In genomic region chrIV:3385337-3386215, ce11 we compare ENCODE assay signal across 5 worm cellular contexts.
TF ChIP-seq lines count a peak whose summit lies in the region.

mai-2 (plus strand) TSS chrIV:3385910.

TF ChIP-seq in whole organism, L1 larva, 84 proteins besides CTCF, POLR2A, EP300 and RAD21 (continued from another document and continues in another):
- peak; percentile 77 for TF ChIP-seq unc-130 (tag; optimal IDR thresholded peaks at IDR 0.05; lab: Kevin White, UChicago)
- no peak for TF ChIP-seq egl-13 (tag; optimal IDR thresholded peaks at IDR 0.05; lab: Kevin White, UChicago)
- TF ChIP-seq pqm-1 (tag; optimal IDR thresholded peaks at IDR 0.05; lab: Kevin White, UChicago) = no peak
- TF ChIP-seq snpc-4 (tag; optimal IDR thresholded peaks at IDR 0.05; lab: Kevin White, UChicago) = peak; percentile 26
- TF ChIP-seq aha-1 (tag; optimal IDR thresholded peaks at IDR 0.05; lab: Kevin White, UChicago) = no peak
- no peak for TF ChIP-seq nhr-12 (tag; optimal IDR thresholded peaks at IDR 0.05; lab: Kevin White, UChicago)
- peak; percentile 61 for TF ChIP-seq lin-15B (tag; optimal IDR thresholded peaks at IDR 0.05; lab: Kevin White, UChicago)
- peak; percentile 48 for TF ChIP-seq ceh-8 (GFP tag; optimal IDR thresholded peaks at IDR 0.05; lab: Kevin White, UChicago)
- peak; percentile 58 for TF ChIP-seq fos-1 (tag; optimal IDR thresholded peaks at IDR 0.05; lab: Kevin White, UChicago)
- TF ChIP-seq fkh-10 (GFP tag; optimal IDR thresholded peaks at IDR 0.05; lab: Kevin White, UChicago) = peak; percentile 21
- peak; percentile 95 for TF ChIP-seq F16B12.6 (tag; optimal IDR thresholded peaks at IDR 0.05; lab: Kevin White, UChicago)
- peak; percentile 53 for TF ChIP-seq C16A3.4 (tag; optimal IDR thresholded peaks at IDR 0.05; lab: Kevin White, UChicago)
- TF ChIP-seq sptf-1 (tag; optimal IDR thresholded peaks at IDR 0.05; lab: Kevin White, UChicago) = no peak
- no peak for TF ChIP-seq ama-1 (optimal IDR thresholded peaks at IDR 0.05; lab: Kevin White, UChicago)
- no peak for TF ChIP-seq ets-5 (GFP tag; IDR thresholded peaks at IDR 0.05; lab: Robert Waterston, UW)
- peak; percentile 60 for TF ChIP-seq lin-14 (GFP tag; optimal IDR thresholded peaks at IDR 0.05; lab: Kevin White, UChicago)
- peak; percentile 70 for TF ChIP-seq rnt-1 (tag; optimal IDR thresholded peaks at IDR 0.05; lab: Kevin White, UChicago)
- peak; percentile 45 for TF ChIP-seq nhr-77 (tag; optimal IDR thresholded peaks at IDR 0.05; lab: Kevin White, UChicago)
- TF ChIP-seq efl-3 (GFP tag; optimal IDR thresholded peaks at IDR 0.05; lab: Kevin White, UChicago) = no peak
- TF ChIP-seq elt-3 (tag; optimal IDR thresholded peaks at IDR 0.05; lab: Kevin White, UChicago) = peak in 2 of 6 experiments; percentile 28 to 29
- TF ChIP-seq xbp-1 (tag; optimal IDR thresholded peaks at IDR 0.05; lab: Kevin White, UChicago) = peak; percentile 65
- peak; percentile 18 for TF ChIP-seq nhr-11 (tag; optimal IDR thresholded peaks at IDR 0.05; lab: Kevin White, UChicago)
- peak; percentile 28 for TF ChIP-seq sup-37 (GFP tag; optimal IDR thresholded peaks at IDR 0.05; lab: Kevin White, UChicago)
- TF ChIP-seq isw-1 (GFP tag; IDR thresholded peaks at IDR 0.05; lab: Robert Waterston, UW) = peak; percentile 37; the same call in 1 of the 2 replicates
- peak; percentile 41 for TF ChIP-seq nhr-90 (tag; optimal IDR thresholded peaks at IDR 0.05; lab: Kevin White, UChicago; ENCODE audit: poor library complexity)
- TF ChIP-seq tlp-1 (tag; optimal IDR thresholded peaks at IDR 0.05; lab: Kevin White, UChicago) = no peak

TF ChIP-seq in whole organism, L2 larva, 48 proteins besides CTCF, POLR2A, EP300 and RAD21 (continued from another document):
- TF ChIP-seq nhr-10 (tag; optimal IDR thresholded peaks at IDR 0.05; lab: Kevin White, UChicago) = no peak
- TF ChIP-seq nhr-25 (tag; optimal IDR thresholded peaks at IDR 0.05; lab: Kevin White, UChicago) = peak; percentile 20
- no peak for TF ChIP-seq ceh-82 (tag; optimal IDR thresholded peaks at IDR 0.05; lab: Kevin White, UChicago)
- TF ChIP-seq ztf-4 (tag; optimal IDR thresholded peaks at IDR 0.05; lab: Kevin White, UChicago) = peak; percentile 39
- peak; percentile 51 for TF ChIP-seq nhr-129 (tag; optimal IDR thresholded peaks at IDR 0.05; lab: Kevin White, UChicago)
- peak; percentile 8 for TF ChIP-seq sem-4 (tag; optimal IDR thresholded peaks at IDR 0.05; lab: Kevin White, UChicago)
- peak; percentile 51 for TF ChIP-seq lin-13 (GFP tag; optimal IDR thresholded peaks at IDR 0.05; lab: Kevin White, UChicago)
- TF ChIP-seq sma-3 (GFP tag; optimal IDR thresholded peaks at IDR 0.05; lab: Kevin White, UChicago) = peak; percentile 63
- peak; percentile 54 for TF ChIP-seq crh-2 (tag; optimal IDR thresholded peaks at IDR 0.05; lab: Kevin White, UChicago)
- TF ChIP-seq unc-55 (GFP tag; optimal IDR thresholded peaks at IDR 0.05; lab: Kevin White, UChicago) = peak; percentile 82
- TF ChIP-seq C34F6.9 (tag; optimal IDR thresholded peaks at IDR 0.05; lab: Kevin White, UChicago) = peak; percentile 76
- TF ChIP-seq unc-39 (tag; optimal IDR thresholded peaks at IDR 0.05; lab: Kevin White, UChicago) = no peak

TF ChIP-seq in whole organism, L3 larva, 47 proteins besides CTCF, POLR2A, EP300 and RAD21 (continued from another document):
- TF ChIP-seq nhr-25 (tag; optimal IDR thresholded peaks at IDR 0.05; lab: Kevin White, UChicago) (peak; percentile 4), ama-1 (optimal IDR thresholded peaks at IDR 0.05; lab: Kevin White, UChicago) (peak; percentile 82), ztf-4 (tag; optimal IDR thresholded peaks at IDR 0.05; lab: Kevin White, UChicago) (no peak), nhr-23 (tag; optimal IDR thresholded peaks at IDR 0.05; lab: Kevin White, UChicago) (peak; percentile 56), ceh-28 (tag; optimal IDR thresholded peaks at IDR 0.05; lab: Kevin White, UChicago) (peak; percentile 30)

TF ChIP-seq in whole organism, L4 larva, 104 proteins besides CTCF, POLR2A, EP300 and RAD21 (continued from another document):
- TF ChIP-seq hlh-30 (tag; optimal IDR thresholded peaks at IDR 0.05; lab: Kevin White, UChicago; ENCODE audit: insufficient read depth) (peak; percentile 91), hif-1 (tag; optimal IDR thresholded peaks at IDR 0.05; lab: Kevin White, UChicago) (peak; percentile 76 to 97), nhr-25 (tag; optimal IDR thresholded peaks at IDR 0.05; lab: Kevin White, UChicago; ENCODE audit: borderline replicate concordance, insufficient read depth) (peak; percentile 28), snpc-4 (tag; optimal IDR thresholded peaks at IDR 0.05; lab: Kevin White, UChicago) (no peak), nhr-111 (GFP tag; optimal IDR thresholded peaks at IDR 0.05; lab: Kevin White, UChicago) (no peak), spr-1 (tag; optimal IDR thresholded peaks at IDR 0.05; lab: Kevin White, UChicago) (no peak), daf-12 (tag; optimal IDR thresholded peaks at IDR 0.05; lab: Kevin White, UChicago) (no peak), lsy-2 (tag; optimal IDR thresholded peaks at IDR 0.05; lab: Kevin White, UChicago) (peak in 1 of 2 experiments; percentile 77), egl-27 (tag; optimal IDR thresholded peaks at IDR 0.05; lab: Kevin White, UChicago) (no peak), duxl-1 (tag; optimal IDR thresholded peaks at IDR 0.05; lab: Kevin White, UChicago; ENCODE audit: poor library complexity) (peak; percentile 10), D1046.2 (GFP tag; IDR thresholded peaks at IDR 0.05; lab: Robert Waterston, UW) (no peak), ceh-20 (GFP tag; IDR thresholded peaks at IDR 0.05; lab: Robert Waterston, UW) (0 out of 2 replicates have a peak, but pooled peaks have one; percentile 20), ces-1 (GFP tag; optimal IDR thresholded peaks at IDR 0.05; lab: Kevin White, UChicago) (no peak), ceh-32 (tag; optimal IDR thresholded peaks at IDR 0.05; lab: Kevin White, UChicago; ENCODE audit: poor library complexity) (no peak), nhr-42 (GFP tag; IDR thresholded peaks at IDR 0.05; lab: Robert Waterston, UW) (no peak), nhr-77 (tag; optimal IDR thresholded peaks at IDR 0.05; lab: Kevin White, UChicago) (peak; percentile 18), saeg-2 (GFP tag; IDR thresholded peaks at IDR 0.05; lab: Robert Waterston, UW) (no peak), dpl-1 (GFP tag; optimal IDR thresholded peaks at IDR 0.05; lab: Kevin White, UChicago) (peak; percentile 87), hlh-11 (tag; optimal IDR thresholded peaks at IDR 0.05; lab: Kevin White, UChicago) (peak; percentile 26), set-16 (GFP tag; IDR thresholded peaks at IDR 0.05; lab: Robert Waterston, UW) (peak; percentile 98), mes-2 (tag; optimal IDR thresholded peaks at IDR 0.05; lab: Kevin White, UChicago; ENCODE audit: poor library complexity, severe bottlenecking) (peak; percentile 73), dmd-8 (GFP tag; IDR thresholded peaks at IDR 0.05; lab: Robert Waterston, UW) (no peak), lir-3 (tag; optimal IDR thresholded peaks at IDR 0.05; lab: Kevin White, UChicago) (no peak), mxl-3 (GFP tag; optimal IDR thresholded peaks at IDR 0.05; lab: Kevin White, UChicago) (no peak), T20F7.1 (GFP tag; optimal IDR thresholded peaks at IDR 0.05; lab: Kevin White, UChicago) (peak; percentile 39), nhr-28 (tag; optimal IDR thresholded peaks at IDR 0.05; lab: Kevin White, UChicago) (peak; percentile 29), daf-8 (GFP tag; IDR thresholded peaks at IDR 0.05; lab: Robert Waterston, UW) (no peak), ama-1 (optimal IDR thresholded peaks at IDR 0.05; lab: Kevin White, UChicago) (peak; percentile 74), lin-39 (tag; optimal IDR thresholded peaks at IDR 0.05; lab: Kevin White, UChicago) (no peak), lin-38 (GFP tag; IDR thresholded peaks at IDR 0.05; lab: Robert Waterston, UW) (no peak), dve-1 (tag; optimal IDR thresholded peaks at IDR 0.05; lab: Kevin White, UChicago; ENCODE audit: insufficient read depth) (peak; percentile 58), madf-9 (GFP tag; conservative IDR thresholded peaks at IDR 0.05; lab: Robert Waterston, UW) (peak; percentile 30; the same call in 1 of the 2 replicates), aha-1 (tag; lab: Kevin White, UChicago) (peak; percentile 93)
TF ChIP-seq in whole organism, L4 larva: peak in this region for 25.

TF ChIP-seq in whole organism, young adult, 124 proteins besides CTCF, POLR2A, EP300 and RAD21 (continued from another document):
- no peak for TF ChIP-seq lsy-27 (tag; optimal IDR thresholded peaks at IDR 0.05; lab: Kevin White, UChicago; ENCODE audit: borderline replicate concordance, insufficient read depth)
- no peak for TF ChIP-seq ztf-26 (tag; optimal IDR thresholded peaks at IDR 0.05; lab: Kevin White, UChicago)
- TF ChIP-seq Y53G8AR.9 (GFP tag; conservative IDR thresholded peaks at IDR 0.05; lab: Robert Waterston, UW) = no peak
- TF ChIP-seq tbx-9 (tag; optimal IDR thresholded peaks at IDR 0.05; lab: Kevin White, UChicago; ENCODE audit: borderline replicate concordance) = no peak
- TF ChIP-seq mes-4 (tag; optimal IDR thresholded peaks at IDR 0.05; lab: Kevin White, UChicago) = no peak
- no peak for TF ChIP-seq tlf-1 (GFP tag; optimal IDR thresholded peaks at IDR 0.05; lab: Kevin White, UChicago)
- TF ChIP-seq tbp1 (GFP tag; optimal IDR thresholded peaks at IDR 0.05; lab: Kevin White, UChicago) = peak; percentile 25
- no peak for TF ChIP-seq B0035.1 (tag; optimal IDR thresholded peaks at IDR 0.05; lab: Kevin White, UChicago)
- peak; percentile 20 for TF ChIP-seq ceh-27 (GFP tag; optimal IDR thresholded peaks at IDR 0.05; lab: Kevin White, UChicago)
- no peak for TF ChIP-seq ets-4 (GFP tag; optimal IDR thresholded peaks at IDR 0.05; lab: Kevin White, UChicago)
- no peak for TF ChIP-seq F39B2.1 (GFP tag; IDR thresholded peaks at IDR 0.05; lab: Robert Waterston, UW)
- TF ChIP-seq pha-4 (tag; optimal IDR thresholded peaks at IDR 0.05; lab: Kevin White, UChicago) = no peak
- TF ChIP-seq mel-28 (tag; optimal IDR thresholded peaks at IDR 0.05; lab: Kevin White, UChicago; ENCODE audit: borderline replicate concordance) = no peak
- TF ChIP-seq F23B12.7 (tag; optimal IDR thresholded peaks at IDR 0.05; lab: Kevin White, UChicago; ENCODE audit: insufficient read depth) = no peak
- TF ChIP-seq F57A8.1 (GFP tag; optimal IDR thresholded peaks at IDR 0.05; lab: Kevin White, UChicago) = no peak
- no peak for TF ChIP-seq lag-1 (GFP tag; IDR thresholded peaks at IDR 0.05; lab: Robert Waterston, UW)
- TF ChIP-seq snpc-4 (GFP tag; optimal IDR thresholded peaks at IDR 0.05; lab: Kevin White, UChicago) = no peak
- no peak for TF ChIP-seq snpc-4 (tag; optimal IDR thresholded peaks at IDR 0.05; lab: Kevin White, UChicago)
- TF ChIP-seq ekl-4 (GFP tag; IDR thresholded peaks at IDR 0.05; lab: Robert Waterston, UW) = 0 out of 2 replicates have a peak, but pooled peaks have one; percentile 23
- no peak for TF ChIP-seq B0019.2 (GFP tag; conservative IDR thresholded peaks at IDR 0.05; lab: Robert Waterston, UW)
- TF ChIP-seq dpl-1 (GFP tag; optimal IDR thresholded peaks at IDR 0.05; lab: Kevin White, UChicago) = peak; percentile 43
- TF ChIP-seq ztf-25 (GFP tag; IDR thresholded peaks at IDR 0.05; lab: Robert Waterston, UW) = no peak
- TF ChIP-seq sptf-2 (GFP tag; optimal IDR thresholded peaks at IDR 0.05; lab: Kevin White, UChicago) = no peak
- TF ChIP-seq F22D6.2 (tag; optimal IDR thresholded peaks at IDR 0.05; lab: Kevin White, UChicago) = no peak
- TF ChIP-seq chd-7 (tag; optimal IDR thresholded peaks at IDR 0.05; lab: Kevin White, UChicago) = no peak
- no peak for TF ChIP-seq hrde-1 (tag; optimal IDR thresholded peaks at IDR 0.05; lab: Kevin White, UChicago; ENCODE audit: borderline replicate concordance)
- TF ChIP-seq ceh-100 (GFP tag; IDR thresholded peaks at IDR 0.05; lab: Robert Waterston, UW) = no peak
- TF ChIP-seq ZK185.1 (tag; optimal IDR thresholded peaks at IDR 0.05; lab: Kevin White, UChicago; ENCODE audit: poor library complexity, severe bottlenecking) = no peak
- no peak for TF ChIP-seq gei-17 (GFP tag; optimal IDR thresholded peaks at IDR 0.05; lab: Kevin White, UChicago)
- TF ChIP-seq egl-44 (GFP tag; IDR thresholded peaks at IDR 0.05; lab: Robert Waterston, UW) = no peak
- TF ChIP-seq hsf-1 (GFP tag; IDR thresholded peaks at IDR 0.05; lab: Robert Waterston, UW) = no peak
- peak; percentile 56; the same call in 1 of the 2 replicates for TF ChIP-seq pbrm-1 (GFP tag; IDR thresholded peaks at IDR 0.05; lab: Robert Waterston, UW)
- TF ChIP-seq F49E8.2 (tag; optimal IDR thresholded peaks at IDR 0.05; lab: Kevin White, UChicago; ENCODE audit: insufficient read depth) = no peak
- TF ChIP-seq K12H6.12 (tag; optimal IDR thresholded peaks at IDR 0.05; lab: Kevin White, UChicago) = no peak
- TF ChIP-seq snpc-1.3 (tag; optimal IDR thresholded peaks at IDR 0.05; lab: Kevin White, UChicago; ENCODE audit: insufficient read depth) = no peak
- no peak for TF ChIP-seq snpc-1.1 (tag; optimal IDR thresholded peaks at IDR 0.05; lab: Kevin White, UChicago; ENCODE audit: insufficient read depth)
- TF ChIP-seq egrh-3 (GFP tag; IDR thresholded peaks at IDR 0.05; lab: Robert Waterston, UW) = peak; percentile 94
- TF ChIP-seq nfyb-1 (GFP tag; IDR thresholded peaks at IDR 0.05; lab: Robert Waterston, UW) = peak; percentile 35; the same call in 1 of the 2 replicates
- no peak for TF ChIP-seq attf-6 (GFP tag; IDR thresholded peaks at IDR 0.05; lab: Robert Waterston, UW)
- TF ChIP-seq him-1 (tag; optimal IDR thresholded peaks at IDR 0.05; lab: Kevin White, UChicago) = no peak
- peak; percentile 52 for TF ChIP-seq mcd-1 (GFP tag; IDR thresholded peaks at IDR 0.05; lab: Robert Waterston, UW)
- TF ChIP-seq ztf-6 (GFP tag; IDR thresholded peaks at IDR 0.05; lab: Robert Waterston, UW) = no peak
- no peak for TF ChIP-seq nfya-1 (tag; optimal IDR thresholded peaks at IDR 0.05; lab: Kevin White, UChicago; ENCODE audit: borderline replicate concordance, insufficient read depth)
- peak; percentile 51 for TF ChIP-seq attf-5 (GFP tag; optimal IDR thresholded peaks at IDR 0.05; lab: Kevin White, UChicago)
- TF ChIP-seq let-526 (GFP tag; IDR thresholded peaks at IDR 0.05; lab: Robert Waterston, UW) = 0 out of 2 replicates have a peak, but pooled peaks have one; percentile 9
- no peak for TF ChIP-seq F52B5.7 (tag; optimal IDR thresholded peaks at IDR 0.05; lab: Kevin White, UChicago)
- peak; percentile 12 for TF ChIP-seq lin-40 (tag; optimal IDR thresholded peaks at IDR 0.05; lab: Kevin White, UChicago)
- TF ChIP-seq D2030.7 (GFP tag; IDR thresholded peaks at IDR 0.05; lab: Robert Waterston, UW) = no peak; the same call in 1 of the 2 replicates
TF ChIP-seq in whole organism, young adult: peak in this region for 20.
